Fruit fly (Drosophila melanogaster): ENCODE data around the gene CG1394.

The CG1394 gene

DNA sequence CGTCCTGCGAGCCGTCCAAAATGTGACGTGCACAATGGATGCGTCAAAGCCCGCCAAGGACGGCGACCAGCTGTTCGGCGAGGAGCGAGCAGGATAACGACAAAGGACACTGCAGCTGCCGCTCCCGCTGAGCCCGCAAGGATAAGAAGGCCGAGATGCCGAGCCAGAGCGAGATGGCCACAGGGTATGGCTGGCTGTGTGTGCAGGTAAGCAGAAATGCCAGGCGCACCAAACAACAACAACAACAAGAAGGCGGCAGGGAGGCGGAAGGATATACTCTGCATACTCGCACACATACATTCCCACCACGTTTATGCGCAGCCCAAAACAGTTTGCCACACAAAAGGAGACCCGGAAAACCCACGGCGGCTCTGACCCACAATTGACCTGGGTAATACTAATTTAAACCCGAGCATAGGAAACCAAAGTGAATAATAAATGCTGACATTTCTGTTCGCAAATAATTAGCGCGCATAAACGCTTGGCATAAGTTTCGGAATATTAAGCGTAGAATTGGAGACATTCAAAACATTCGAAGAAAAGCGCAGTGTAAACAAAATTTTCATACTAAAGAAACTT is 23.8 kb downstream of the CG1394 start (continued):
- no peak for TF ChIP-seq CG3847 (GFP tag; IDR thresholded peaks at IDR 0.05)
- TF ChIP-seq CG6654 (GFP tag; optimal IDR thresholded peaks at IDR 0.05), result no peak
- TF ChIP-seq lov (optimal IDR thresholded peaks at IDR 0.05), result no peak
- 0 out of 3 replicates have a peak, but pooled peaks have one; percentile 11 for TF ChIP-seq lov (GFP tag; IDR thresholded peaks at IDR 0.05)
- TF ChIP-seq Dip3 (GFP tag; optimal IDR thresholded peaks at IDR 0.05), result no peak
- TF ChIP-seq dysf (GFP tag; IDR thresholded peaks at IDR 0.05), result peak; percentile 47; the same call in 1 of the 3 replicates
- TF ChIP-seq nom (GFP tag; optimal IDR thresholded peaks at IDR 0.05), result peak; percentile 30
- peak; percentile 56; the same call in 1 of the 2 replicates for TF ChIP-seq CG10321 (GFP tag; IDR thresholded peaks at IDR 0.05)
- no peak for TF ChIP-seq CG2202 (tag; optimal IDR thresholded peaks at IDR 0.05)
- TF ChIP-seq ci (GFP tag; IDR thresholded peaks at IDR 0.05), result peak; percentile 68; the same call in 2 of the 3 replicates
- peak; percentile 23; the same call in 1 of the 2 replicates for TF ChIP-seq CG14441 (GFP tag; IDR thresholded peaks at IDR 0.05)
- peak; percentile 26 for TF ChIP-seq CG17359 (tag; optimal IDR thresholded peaks at IDR 0.05)
- TF ChIP-seq CG17612 (GFP tag; IDR thresholded peaks at IDR 0.05), result no peak
- peak; percentile 30 for TF ChIP-seq CG10979 (tag; optimal IDR thresholded peaks at IDR 0.05)

DNA sequence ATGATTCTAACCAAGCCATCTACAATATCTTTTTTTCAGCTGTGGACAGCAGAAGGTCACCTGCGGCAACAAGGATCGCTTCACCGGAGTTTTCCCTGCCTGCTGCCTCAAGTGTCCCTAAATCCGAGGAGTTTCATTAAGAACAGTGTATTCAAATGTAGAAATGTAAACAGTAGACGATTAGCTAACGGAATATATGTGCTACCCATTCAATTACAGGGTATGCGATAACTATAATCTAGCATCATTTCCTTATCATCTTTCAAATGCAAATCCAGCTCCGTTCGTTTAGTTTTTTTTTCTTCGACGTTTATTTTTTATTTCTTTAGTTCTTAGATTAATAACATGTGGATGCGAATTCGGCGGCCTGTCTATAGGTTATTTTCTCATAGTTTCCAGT is 25.9 kb downstream of the CG1394 start:
- no peak for TF ChIP-seq lmd (GFP tag; IDR thresholded peaks at IDR 0.05)
- no peak for TF ChIP-seq Antp (GFP tag; optimal IDR thresholded peaks at IDR 0.05)
- TF ChIP-seq CG7963 (GFP tag; IDR thresholded peaks at IDR 0.05; ENCODE audit: partially characterized antibody), result 0 out of 3 replicates have a peak, but pooled peaks have one; percentile 33
- no peak for TF ChIP-seq Adf1 (GFP tag; IDR thresholded peaks at IDR 0.05)
- no peak for TF ChIP-seq CG8478 (optimal IDR thresholded peaks at IDR 0.05)
- no peak for TF ChIP-seq klu (GFP tag; IDR thresholded peaks at IDR 0.05)
- no peak for TF ChIP-seq slou (GFP tag; optimal IDR thresholded peaks at IDR 0.05)
- peak; percentile 56 for TF ChIP-seq CG16813 (GFP tag; IDR thresholded peaks at IDR 0.05; ENCODE audit: partially characterized antibody)
- no peak for TF ChIP-seq Sry-δ (GFP tag; optimal IDR thresholded peaks at IDR 0.05)
- TF ChIP-seq CG14860 (GFP tag; IDR thresholded peaks at IDR 0.05; ENCODE audit: partially characterized antibody), result peak; percentile 50; the same call in 1 of the 3 replicates
- TF ChIP-seq CG4730 (GFP tag; IDR thresholded peaks at IDR 0.05), result no peak
- no peak for TF ChIP-seq CG34376 (GFP tag; optimal IDR thresholded peaks at IDR 0.05)
- no peak for TF ChIP-seq Nf-YB (GFP tag; optimal IDR thresholded peaks at IDR 0.05)
- TF ChIP-seq Stat92E (GFP tag; optimal IDR thresholded peaks at IDR 0.05), result no peak
- TF ChIP-seq CG10654 (GFP tag; optimal IDR thresholded peaks at IDR 0.05), result no peak
- TF ChIP-seq CrebB (tag; optimal IDR thresholded peaks at IDR 0.05), result no peak
- no peak for TF ChIP-seq Deaf1 (tag; optimal IDR thresholded peaks at IDR 0.05)
- TF ChIP-seq CG1602 (GFP tag; optimal IDR thresholded peaks at IDR 0.05), result no peak
- no peak for TF ChIP-seq schlank (tag; optimal IDR thresholded peaks at IDR 0.05)
- TF ChIP-seq D19B (GFP tag; optimal IDR thresholded peaks at IDR 0.05), result peak; percentile 43
- TF ChIP-seq pho (GFP tag; optimal IDR thresholded peaks at IDR 0.05), result no peak
- no peak for TF ChIP-seq fru (optimal IDR thresholded peaks at IDR 0.05)
- no peak for TF ChIP-seq chinmo (GFP tag; IDR thresholded peaks at IDR 0.05; ENCODE audit: partially characterized antibody)
- TF ChIP-seq Myb (GFP tag; optimal IDR thresholded peaks at IDR 0.05), result no peak
- no peak for TF ChIP-seq dysf (GFP tag; IDR thresholded peaks at IDR 0.05)
- no peak for TF ChIP-seq CG32767 (GFP tag; IDR thresholded peaks at IDR 0.05)
- TF ChIP-seq CG8281 (tag; optimal IDR thresholded peaks at IDR 0.05), result no peak
- no peak for TF ChIP-seq sima (GFP tag; optimal IDR thresholded peaks at IDR 0.05)
- no peak for TF ChIP-seq CG17186 (GFP tag; optimal IDR thresholded peaks at IDR 0.05)
- TF ChIP-seq CG12391 (tag; optimal IDR thresholded peaks at IDR 0.05), result no peak
- no peak for TF ChIP-seq Dll (GFP tag; IDR thresholded peaks at IDR 0.05; ENCODE audit: partially characterized antibody)
- no peak for TF ChIP-seq az2 (GFP tag; optimal IDR thresholded peaks at IDR 0.05)
- no peak for TF ChIP-seq HLHmδ (GFP tag; optimal IDR thresholded peaks at IDR 0.05)
- no peak for TF ChIP-seq wek (GFP tag; optimal IDR thresholded peaks at IDR 0.05)
- 0 out of 3 replicates have a peak, but pooled peaks have one; percentile 63 for TF ChIP-seq CG2199 (GFP tag; IDR thresholded peaks at IDR 0.05)
- TF ChIP-seq CG15479 (GFP tag; optimal IDR thresholded peaks at IDR 0.05), result no peak
- TF ChIP-seq Tbp (GFP tag; optimal IDR thresholded peaks at IDR 0.05), result no peak
